Worm (Caenorhabditis elegans): ENCODE results near the gene mdt-27.

- TF ChIP-seq ztf-4 (tag; optimal IDR thresholded peaks at IDR 0.05) (no peak), aly-2 (tag; optimal IDR thresholded peaks at IDR 0.05) (no peak), blmp-1 (tag; optimal IDR thresholded peaks at IDR 0.05; ENCODE audit: insufficient read depth) (no peak), nhr-11 (tag; optimal IDR thresholded peaks at IDR 0.05) (no peak), ZK546.5 (tag; optimal IDR thresholded peaks at IDR 0.05) (no peak), skn-1 (tag; optimal IDR thresholded peaks at IDR 0.05) (no peak), snpc-4 (tag; optimal IDR thresholded peaks at IDR 0.05) (no peak), ama-1 (optimal IDR thresholded peaks at IDR 0.05) (no peak), nhr-21 (tag; optimal IDR thresholded peaks at IDR 0.05) (no peak), ztf-11 (tag; optimal IDR thresholded peaks at IDR 0.05) (no peak)
These were observed 10.7 kb downstream of the mdt-27 start, which contains the start of gene asp-2 for ce11 chrV:9202710-9203109.

Measured in whole organism, L2 larva.